Fruit fly (Drosophila melanogaster): Measurements from ENCODE around the gene CG42526.
A peak's percentile ranks its signal among the peaks of the same experiment; 100 is the strongest.

CG42526 gene

DNA sequence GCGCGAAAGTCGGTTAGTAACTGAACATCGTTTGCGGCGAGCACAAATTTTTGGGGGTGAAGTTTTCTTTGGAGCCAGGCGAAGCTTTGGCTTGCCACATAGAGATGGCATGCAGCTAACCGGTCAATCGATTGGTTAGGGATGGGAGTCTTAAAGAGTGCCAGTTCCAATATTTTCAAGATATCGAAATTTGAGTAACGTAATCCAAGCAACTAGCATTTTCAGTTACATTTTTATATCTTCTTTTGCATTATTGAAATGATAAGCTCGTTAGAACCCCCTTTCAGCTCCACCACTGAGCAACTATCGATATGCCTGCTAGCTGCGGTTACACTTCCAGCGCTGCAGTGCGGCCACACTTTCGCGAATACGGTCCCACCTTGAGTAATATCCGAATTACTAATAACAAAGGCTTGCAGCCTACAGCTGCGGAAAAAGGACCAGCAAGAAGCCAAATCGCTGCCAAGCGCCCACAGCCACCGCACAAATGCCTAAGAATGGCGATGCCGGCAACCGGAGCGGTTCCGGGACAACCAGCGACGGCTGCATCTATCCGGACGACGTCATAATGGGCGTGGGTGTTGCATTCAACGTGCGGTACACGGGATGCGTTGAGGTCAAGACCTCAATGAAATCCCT lies 8.4 kb downstream of the CG42526 start, which contains the start of the genes Atat and Shc (continued):
- TF ChIP-seq CG3847 (GFP tag; IDR thresholded peaks at IDR 0.05) (peak; percentile 100), repo (GFP tag; optimal IDR thresholded peaks at IDR 0.05) (peak; percentile 99), zen2 (GFP tag; IDR thresholded peaks at IDR 0.05; ENCODE audit: partially characterized antibody) (peak; percentile 77; the same call in 2 of the 3 replicates), CG10565 (GFP tag; optimal IDR thresholded peaks at IDR 0.05) (peak; percentile 97), eve (GFP tag; optimal IDR thresholded peaks at IDR 0.05) (peak in 1 of 2 experiments; percentile 96), gsb (GFP tag; IDR thresholded peaks at IDR 0.05) (peak; percentile 99), Sry-δ (GFP tag; optimal IDR thresholded peaks at IDR 0.05) (peak; percentile 100), CG33213 (GFP tag; optimal IDR thresholded peaks at IDR 0.05) (peak; percentile 99), Jarid2 (GFP tag; optimal IDR thresholded peaks at IDR 0.05) (peak; percentile 91), Scr (GFP tag; IDR thresholded peaks at IDR 0.05; ENCODE audit: partially characterized antibody) (peak; percentile 93), CG14667 (GFP tag; IDR thresholded peaks at IDR 0.05) (peak; percentile 100), stc (GFP tag; IDR thresholded peaks at IDR 0.05) (peak; percentile 98), bigmax (GFP tag; optimal IDR thresholded peaks at IDR 0.05) (peak; percentile 72), inv (GFP tag; IDR thresholded peaks at IDR 0.05; ENCODE audit: partially characterized antibody) (peak; percentile 93), Dek (tag; optimal IDR thresholded peaks at IDR 0.05) (peak; percentile 99), CG1792 (GFP tag; optimal IDR thresholded peaks at IDR 0.05) (peak; percentile 99), CG2875 (GFP tag; optimal IDR thresholded peaks at IDR 0.05) (peak; percentile 95), C15 (GFP tag; IDR thresholded peaks at IDR 0.05) (peak; percentile 99), CG17186 (GFP tag; optimal IDR thresholded peaks at IDR 0.05) (peak; percentile 95), toy (GFP tag; IDR thresholded peaks at IDR 0.05) (peak; percentile 99), B-H1 (GFP tag; IDR thresholded peaks at IDR 0.05) (peak; percentile 99), Adf1 (GFP tag; IDR thresholded peaks at IDR 0.05) (peak; percentile 90), org-1 (GFP tag; optimal IDR thresholded peaks at IDR 0.05) (peak; percentile 96), CG7963 (GFP tag; IDR thresholded peaks at IDR 0.05; ENCODE audit: partially characterized antibody) (peak; percentile 64; the same call in 1 of the 3 replicates), PHDP (tag; optimal IDR thresholded peaks at IDR 0.05) (peak; percentile 98), CG9727 (GFP tag; optimal IDR thresholded peaks at IDR 0.05) (peak; percentile 99), ro (GFP tag; IDR thresholded peaks at IDR 0.05) (peak; percentile 98), Doc2 (GFP tag; IDR thresholded peaks at IDR 0.05) (peak; percentile 98), mirr (GFP tag; optimal IDR thresholded peaks at IDR 0.05) (peak; percentile 98), gcm2 (GFP tag; optimal IDR thresholded peaks at IDR 0.05) (peak; percentile 97), CG10462 (GFP tag; optimal IDR thresholded peaks at IDR 0.05) (peak; percentile 99), Abd-B (GFP tag; optimal IDR thresholded peaks at IDR 0.05) (peak; percentile 100), Mes4 (GFP tag; optimal IDR thresholded peaks at IDR 0.05) (peak; percentile 99), CG2202 (tag; optimal IDR thresholded peaks at IDR 0.05) (peak; percentile 96), CG17328 (GFP tag; IDR thresholded peaks at IDR 0.05) (peak; percentile 99), sob (GFP tag; IDR thresholded peaks at IDR 0.05) (peak; percentile 100), sna (GFP tag; IDR thresholded peaks at IDR 0.05; ENCODE audit: partially characterized antibody) (peak; percentile 92), CG7271 (tag; optimal IDR thresholded peaks at IDR 0.05) (peak; percentile 96), CG16815 (GFP tag; optimal IDR thresholded peaks at IDR 0.05) (peak; percentile 100), CG7987 (GFP tag; optimal IDR thresholded peaks at IDR 0.05) (peak; percentile 95), so (GFP tag; IDR thresholded peaks at IDR 0.05) (peak; percentile 98), knrl (GFP tag; IDR thresholded peaks at IDR 0.05; ENCODE audit: partially characterized antibody) (peak; percentile 96), CG2712 (tag; optimal IDR thresholded peaks at IDR 0.05) (peak; percentile 98), Ssrp (tag; optimal IDR thresholded peaks at IDR 0.05) (peak; percentile 99), pho (GFP tag; optimal IDR thresholded peaks at IDR 0.05) (peak; percentile 100), jigr1 (GFP tag; IDR thresholded peaks at IDR 0.05) (peak; percentile 100), onecut (GFP tag; IDR thresholded peaks at IDR 0.05) (peak; percentile 94), CG14441 (GFP tag; IDR thresholded peaks at IDR 0.05) (peak; percentile 100), pita (GFP tag; optimal IDR thresholded peaks at IDR 0.05) (no peak), Spps (tag; optimal IDR thresholded peaks at IDR 0.05) (peak; percentile 95)
